Worm (Caenorhabditis elegans) whole organism, L1 larva: ENCODE measurements around the gene Y56A3A.7.

Source experiments
- C34B4.2 ChIP-seq: sonication (generic microtip); optimal IDR thresholded peaks from 2 replicates; lab custom pipeline; 2017; ENCODE audit warnings: mild to moderate bottlenecking, missing genetic modification characterization, missing compliant biosample characterization
- ama-1 ChIP-seq: fragments of 150-350 bp; optimal IDR thresholded peaks from 2 replicates; lab custom pipeline; 2014
- xbp-1 ChIP-seq: sonication (generic microtip); optimal IDR thresholded peaks from 2 replicates; lab custom pipeline; 2016; ENCODE audit warnings: missing genetic modification characterization, missing compliant biosample characterization

- no peak for TF ChIP-seq ama-1 (lab: Kevin White, UChicago)
- no peak for TF ChIP-seq C34B4.2 (tag; lab: Kevin White, UChicago)
- TF ChIP-seq xbp-1 (tag; lab: Kevin White, UChicago): no peak
Measured at ce11 chrIII:11918247-11918769, 28.5 kb downstream of the Y56A3A.7 start, which contains the start of gene znf-593.
